Worm (Caenorhabditis elegans) whole organism, late embryonic: ENCODE measurements around the gene str-18.

Experiments used
- ceh-14 ChIP-seq: sonication (generic microtip); optimal IDR thresholded peaks from 2 replicates; lab custom pipeline; 2016; ENCODE audit warnings: missing genotype, missing genetic modification characterization, missing compliant biosample characterization
- hlh-30 ChIP-seq: sonication (generic microtip); optimal IDR thresholded peaks from 2 replicates; lab custom pipeline; 2017; ENCODE audit warnings: antibody characterized with exemption, missing genetic modification characterization, missing compliant biosample characterization; ENCODE audit not compliant: insufficient read depth
- lim-6 ChIP-seq: sonication (generic microtip); optimal IDR thresholded peaks from 2 replicates; lab custom pipeline; 2016; ENCODE audit warnings: missing genetic modification characterization, missing compliant biosample characterization
- pat-9 ChIP-seq: fragments of 200-800 bp; sonication (Bioruptor generic); optimal IDR thresholded peaks from 2 replicates; lab custom pipeline; 2018; ENCODE audit warnings: mild to moderate bottlenecking, missing genetic modification characterization, moderate library complexity, missing compliant biosample characterization
- pax-1 ChIP-seq: fragments of 150-350 bp; optimal IDR thresholded peaks from 2 replicates; lab custom pipeline; 2014; ENCODE audit warnings: missing biosample characterization, missing genetic modification characterization
- pha-4 ChIP-seq: fragments of 150-350 bp; optimal IDR thresholded peaks from 2 replicates; lab custom pipeline; 2018; ENCODE audit warnings: missing biosample characterization, missing genetic modification reagents, missing genetic modification characterization

- no peak for TF ChIP-seq pat-9 (tag; lab: Kevin White, UChicago)
- TF ChIP-seq hlh-30 (tag; lab: Kevin White, UChicago), result no peak
- no peak for TF ChIP-seq ceh-14 (tag; lab: Kevin White, UChicago)
- no peak for TF ChIP-seq lim-6
- TF ChIP-seq pha-4 (tag; lab: Kevin White, UChicago), result no peak
- no peak for TF ChIP-seq pax-1 (tag; lab: Kevin White, UChicago)
Measured at ce11 chrV:15702263-15702662, 39.5 kb downstream of the str-18 start, which contains the start of gene nhr-53.
